Fruit fly (Drosophila melanogaster) whole organism, embryonic: ENCODE results near the gene CG32668.

Experiments
- Bteb2 ChIP-seq: fragments of 200-800 bp; sonication (Bioruptor generic); optimal IDR thresholded peaks from 2 replicates; lab custom pipeline; 2016; ENCODE audit warnings: missing biosample characterization, missing genetic modification characterization
- CG12071 ChIP-seq: fragments of 200-800 bp; sonication (Bioruptor generic); optimal IDR thresholded peaks from 3 replicates; lab custom pipeline; 2018; ENCODE audit warnings: missing biosample characterization, mild to moderate bottlenecking, missing genetic modification characterization
- CG14667 ChIP-seq: fragments of 200-800 bp; sonication (Bioruptor generic); IDR thresholded peaks from 2 replicates; pipeline ENCODE4 v1.3.6; 2022; ENCODE audit warnings: missing biosample characterization, missing genetic modification characterization
- CG15073 ChIP-seq: fragments of 200-800 bp; sonication (Bioruptor generic); optimal IDR thresholded peaks from 2 replicates; lab custom pipeline; 2016; ENCODE audit warnings: missing biosample characterization, missing genetic modification characterization
- CG15514 ChIP-seq: fragments of 200-800 bp; sonication (Bioruptor generic); optimal IDR thresholded peaks from 3 replicates; lab custom pipeline; 2017; ENCODE audit warnings: missing biosample characterization, missing genetic modification characterization, mild to moderate bottlenecking, moderate library complexity, missing genetic modification reagents
- CG18764 ChIP-seq: fragments of 200-800 bp; sonication (Bioruptor generic); optimal IDR thresholded peaks from 3 replicates; lab custom pipeline; 2016; ENCODE audit warnings: missing biosample characterization, missing genetic modification characterization
- CG31441 ChIP-seq: fragments of 200-800 bp; sonication (Bioruptor generic); IDR thresholded peaks from 2 replicates; pipeline ENCODE4 v1.3.6; 2022; ENCODE audit warnings: missing biosample characterization, missing genetic modification characterization
- CG33213 ChIP-seq: fragments of 200-800 bp; sonication (Bioruptor generic); optimal IDR thresholded peaks from 3 replicates; lab custom pipeline; 2016; ENCODE audit warnings: missing biosample characterization, missing genetic modification characterization
- CG6654 ChIP-seq: fragments of 200-800 bp; sonication (Bioruptor generic); optimal IDR thresholded peaks from 2 replicates; lab custom pipeline; 2017; ENCODE audit warnings: missing biosample characterization, mild to moderate bottlenecking, missing genetic modification characterization
- CG8388 ChIP-seq: fragments of 200-800 bp; sonication (Bioruptor generic); optimal IDR thresholded peaks from 2 replicates; lab custom pipeline; 2019; ENCODE audit warnings: missing biosample characterization, mild to moderate bottlenecking, missing genetic modification characterization, moderate library complexity
- CG9727 ChIP-seq: fragments of 200-800 bp; sonication (Bioruptor generic); optimal IDR thresholded peaks from 3 replicates; lab custom pipeline; 2017; ENCODE audit warnings: missing biosample characterization, mild to moderate bottlenecking, missing genetic modification characterization
- CG9817 ChIP-seq: fragments of 200-800 bp; sonication (Bioruptor generic); optimal IDR thresholded peaks from 2 replicates; lab custom pipeline; 2018; ENCODE audit warnings: missing biosample characterization, mild to moderate bottlenecking, missing genetic modification characterization, moderate library complexity
- Dll ChIP-seq: fragments of 200-800 bp; sonication (Bioruptor generic); IDR thresholded peaks from 4 replicates; pipeline ENCODE4 v1.3.6; 2022; ENCODE audit warnings: missing biosample characterization, missing genetic modification characterization; ENCODE audit not compliant: partially characterized antibody
- Hmr ChIP-seq: fragments of 200-800 bp; sonication (Bioruptor generic); optimal IDR thresholded peaks from 3 replicates; lab custom pipeline; 2017; ENCODE audit warnings: mild to moderate bottlenecking, missing biosample characterization, missing genetic modification reagents, missing genetic modification characterization
- Hr78 ChIP-seq, 2 experiments: fragments of 200-800 bp in 1 of 2; fragments of >200 bp in 1 of 2; sonication (Bioruptor generic) in 1 of 2; optimal IDR thresholded peaks; 2 replicates each; lab custom pipeline; 2017 to 2019; ENCODE audit warnings: missing biosample characterization in 2 of 2, missing genetic modification characterization in 2 of 2, mild to moderate bottlenecking in 1 of 2, moderate library complexity in 1 of 2
- Jarid2 ChIP-seq: fragments of 200-800 bp; sonication (Bioruptor generic); optimal IDR thresholded peaks from 3 replicates; lab custom pipeline; 2017; ENCODE audit warnings: mild to moderate bottlenecking, missing biosample characterization, missing genetic modification reagents, missing genetic modification characterization
- Lpt ChIP-seq: fragments of >200 bp; optimal IDR thresholded peaks from 2 replicates; lab custom pipeline; 2018; ENCODE audit warnings: missing biosample characterization, missing genetic modification characterization
- Max ChIP-seq: fragments of 200-800 bp; sonication (Bioruptor generic); optimal IDR thresholded peaks from 2 replicates; lab custom pipeline; 2016; ENCODE audit warnings: missing biosample characterization, mild to moderate bottlenecking, missing genetic modification characterization
- NC2α ChIP-seq: fragments of 200-800 bp; sonication (Bioruptor generic); optimal IDR thresholded peaks from 2 replicates; lab custom pipeline; 2016; ENCODE audit warnings: missing biosample characterization, missing genetic modification characterization
- PHDP ChIP-seq: fragments of 200-800 bp; sonication (Bioruptor generic); optimal IDR thresholded peaks from 3 replicates; lab custom pipeline; 2018; ENCODE audit warnings: missing biosample characterization, mild to moderate bottlenecking, missing genetic modification characterization, moderate library complexity
- Rx ChIP-seq: fragments of 200-800 bp; sonication (Bioruptor generic); IDR thresholded peaks from 2 replicates; pipeline ENCODE4 v1.3.6; 2022; ENCODE audit warnings: missing biosample characterization, missing genetic modification characterization
- Spps ChIP-seq: fragments of 200-800 bp; sonication (Bioruptor generic); optimal IDR thresholded peaks from 2 replicates; lab custom pipeline; 2018; ENCODE audit warnings: missing biosample characterization, mild to moderate bottlenecking, missing genetic modification characterization
- Tbp ChIP-seq: fragments of >200 bp; optimal IDR thresholded peaks from 2 replicates; lab custom pipeline; 2018; ENCODE audit warnings: missing biosample characterization, missing genetic modification characterization
- Vsx1 ChIP-seq: fragments of 200-800 bp; sonication (Bioruptor generic); optimal IDR thresholded peaks from 2 replicates; lab custom pipeline; 2017; ENCODE audit warnings: missing biosample characterization, mild to moderate bottlenecking, missing genetic modification characterization, missing genetic modification reagents
- ab ChIP-seq: fragments of 200-800 bp; sonication (Bioruptor generic); optimal IDR thresholded peaks from 2 replicates; lab custom pipeline; 2016; ENCODE audit warnings: missing biosample characterization, missing genetic modification characterization
- ac ChIP-seq: fragments of 200-800 bp; sonication (Bioruptor generic); optimal IDR thresholded peaks from 3 replicates; lab custom pipeline; 2017; ENCODE audit warnings: missing biosample characterization, mild to moderate bottlenecking, missing genetic modification characterization
- ase ChIP-seq: fragments of 200-800 bp; sonication (Bioruptor generic); IDR thresholded peaks from 3 replicates; pipeline ENCODE4 v1.3.6; 2022; ENCODE audit warnings: missing biosample characterization, missing genetic modification characterization
- bab2 ChIP-seq: fragments of 200-800 bp; sonication (Bioruptor generic); optimal IDR thresholded peaks from 2 replicates; lab custom pipeline; 2016; ENCODE audit warnings: missing biosample characterization, missing genetic modification characterization
- bsh ChIP-seq, 2 experiments: fragments of 200-800 bp; sonication (Bioruptor generic); optimal IDR thresholded peaks; 2 replicates each; lab custom pipeline; 2017 to 2018; ENCODE audit warnings: mild to moderate bottlenecking in 2 of 2, missing biosample characterization in 2 of 2, missing genetic modification characterization in 2 of 2, moderate library complexity in 1 of 2
- corto ChIP-seq: fragments of 200-800 bp; sonication (Bioruptor generic); optimal IDR thresholded peaks from 2 replicates; lab custom pipeline; 2016; ENCODE audit warnings: missing biosample characterization, mild to moderate bottlenecking, missing genetic modification characterization, moderate library complexity
- crp ChIP-seq, 2 experiments: fragments of 200-800 bp; sonication (Bioruptor generic); optimal IDR thresholded peaks; 2 replicates in 1 of 2; 3 replicates in 1 of 2; lab custom pipeline; 2017; ENCODE audit warnings: missing biosample characterization in 2 of 2, missing genetic modification characterization in 2 of 2, mild to moderate bottlenecking in 1 of 2, moderate library complexity in 1 of 2
- cwo ChIP-seq: fragments of 200-800 bp; sonication (Bioruptor generic); optimal IDR thresholded peaks from 3 replicates; lab custom pipeline; 2017; ENCODE audit warnings: missing biosample characterization, missing genetic modification characterization, mild to moderate bottlenecking, moderate library complexity, missing genetic modification reagents
- ewg ChIP-seq: fragments of 200-800 bp; sonication (Bioruptor generic); optimal IDR thresholded peaks from 3 replicates; lab custom pipeline; 2017; ENCODE audit warnings: mild to moderate bottlenecking, missing biosample characterization, missing genetic modification reagents, missing genetic modification characterization
- exex ChIP-seq: fragments of 200-800 bp; sonication (Bioruptor generic); optimal IDR thresholded peaks from 4 replicates; lab custom pipeline; 2018; ENCODE audit warnings: missing biosample characterization, mild to moderate bottlenecking, missing genetic modification characterization, moderate library complexity
- fu2 ChIP-seq: fragments of 200-800 bp; sonication (Bioruptor generic); optimal IDR thresholded peaks from 2 replicates; lab custom pipeline; 2016; ENCODE audit warnings: missing biosample characterization, missing genetic modification characterization
- gsb-n ChIP-seq: fragments of 200-800 bp; sonication (Bioruptor generic); optimal IDR thresholded peaks from 3 replicates; lab custom pipeline; 2018; ENCODE audit warnings: missing biosample characterization, mild to moderate bottlenecking, missing genetic modification characterization
- hkb ChIP-seq, 2 experiments: fragments of 200-800 bp in 1 of 2; fragments of >200 bp in 1 of 2; sonication (Bioruptor generic) in 1 of 2; IDR thresholded peaks in 1 of 2; optimal IDR thresholded peaks in 1 of 2; 2 replicates each; pipeline versions ENCODE4 v1.3.6 to Lab custom; 2017 to 2022; ENCODE audit warnings: missing biosample characterization in 1 of 2, missing genetic modification characterization in 1 of 2
- inv ChIP-seq: fragments of 200-800 bp; sonication (Bioruptor generic); IDR thresholded peaks from 2 replicates; pipeline ENCODE4 v1.3.6; 2022; ENCODE audit warnings: missing biosample characterization, missing genetic modification characterization; ENCODE audit not compliant: partially characterized antibody
- jing ChIP-seq: fragments of 200-800 bp; sonication (Bioruptor generic); optimal IDR thresholded peaks from 2 replicates; lab custom pipeline; 2018; ENCODE audit warnings: missing biosample characterization, mild to moderate bottlenecking, missing genetic modification characterization
- kay ChIP-seq: fragments of 200-800 bp; sonication (Bioruptor generic); optimal IDR thresholded peaks from 2 replicates; lab custom pipeline; 2016; ENCODE audit warnings: missing biosample characterization, missing genetic modification characterization
- nmo ChIP-seq: fragments of 200-800 bp; sonication (Bioruptor generic); optimal IDR thresholded peaks from 2 replicates; lab custom pipeline; 2018; ENCODE audit warnings: missing biosample characterization, mild to moderate bottlenecking, missing genetic modification characterization, moderate library complexity
- nom ChIP-seq: fragments of 200-800 bp; sonication (Bioruptor generic); optimal IDR thresholded peaks from 2 replicates; lab custom pipeline; 2017; ENCODE audit warnings: missing biosample characterization, missing genetic modification characterization, mild to moderate bottlenecking, moderate library complexity, missing genetic modification reagents
- pb ChIP-seq: fragments of 200-800 bp; sonication (Bioruptor generic); optimal IDR thresholded peaks from 3 replicates; lab custom pipeline; 2016; ENCODE audit warnings: missing biosample characterization, missing genetic modification characterization
- sd ChIP-seq: fragments of 200-800 bp; sonication (Bioruptor generic); optimal IDR thresholded peaks from 3 replicates; lab custom pipeline; 2018; ENCODE audit warnings: missing biosample characterization, mild to moderate bottlenecking, missing genetic modification characterization, moderate library complexity
- slbo ChIP-seq: fragments of 200-800 bp; sonication (Bioruptor generic); IDR thresholded peaks from 2 replicates; pipeline ENCODE4 v1.3.6; 2022; ENCODE audit warnings: missing biosample characterization, missing genetic modification characterization
- sna ChIP-seq: fragments of 200-800 bp; sonication (Bioruptor generic); IDR thresholded peaks from 2 replicates; pipeline ENCODE4 v1.3.6; 2022; ENCODE audit warnings: missing biosample characterization, missing genetic modification characterization; ENCODE audit not compliant: partially characterized antibody
- toy ChIP-seq: fragments of 200-800 bp; sonication (Bioruptor generic); IDR thresholded peaks from 2 replicates; pipeline ENCODE4 v1.3.6; 2022; ENCODE audit warnings: missing biosample characterization, missing genetic modification characterization
- zfh1 ChIP-seq: fragments of 200-800 bp; sonication (Bioruptor generic); IDR thresholded peaks from 3 replicates; pipeline ENCODE4 v1.3.6; 2022; ENCODE audit warnings: missing biosample characterization, missing genetic modification characterization

CG32668 gene

DNA sequence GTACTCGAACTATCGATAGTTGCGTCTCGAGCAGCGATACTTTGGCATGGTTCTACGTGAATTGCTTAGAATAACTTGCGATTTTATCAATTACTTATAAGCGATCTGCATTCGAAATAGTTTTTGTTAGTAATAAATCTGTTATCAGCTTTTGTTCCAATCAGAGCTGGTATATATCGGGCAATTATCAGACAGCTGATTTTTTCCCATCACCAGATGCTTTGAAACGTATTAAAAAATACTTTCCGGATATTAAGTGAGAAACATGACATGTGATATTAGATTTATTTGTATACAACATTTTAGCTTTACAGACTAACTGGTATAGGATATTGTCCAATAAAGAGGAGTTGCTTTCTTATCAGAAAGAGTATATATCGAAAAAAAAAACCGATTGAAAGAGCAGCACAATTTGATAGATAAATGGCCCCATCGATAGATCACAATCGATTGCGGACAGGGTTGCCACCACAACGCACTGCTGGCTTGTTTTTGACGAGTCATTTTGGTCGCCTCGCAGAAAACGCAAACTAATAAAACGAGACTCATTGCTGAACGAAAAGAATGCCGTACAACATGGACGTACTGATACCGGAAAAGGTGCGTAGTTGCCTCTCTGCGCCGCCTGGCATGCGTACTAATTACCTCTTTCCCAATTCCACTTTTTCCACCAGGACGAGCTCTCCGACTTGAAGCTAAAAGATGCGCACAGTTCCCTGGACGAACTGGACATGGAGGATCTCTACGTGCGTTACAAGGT is 34.6 kb downstream of the CG32668 start, which contains the start of gene Rpt3 (continued):
- TF ChIP-seq kay (GFP tag; lab: Kevin White, UChicago) (no peak), ewg (GFP tag; lab: Kevin White, UChicago) (no peak), CG18764 (no peak), gsb-n (no peak), Hr78 (GFP tag; optimal IDR thresholded peaks at IDR 0.05; lab: Kevin White, UChicago) (no peak), ase (GFP tag; lab: Robert Waterston, UW) (no peak), CG6654 (GFP tag; lab: Kevin White, UChicago) (no peak), hkb (optimal IDR thresholded peaks at IDR 0.05; lab: Kevin White, UChicago) (no peak), hkb (GFP tag; IDR thresholded peaks at IDR 0.05; lab: Robert Waterston, UW) (no peak), Jarid2 (GFP tag; lab: Kevin White, UChicago) (no peak), toy (GFP tag; lab: Robert Waterston, UW) (no peak), CG12071 (no peak), CG9817 (no peak), PHDP (no peak), nmo (GFP tag; lab: Kevin White, UChicago) (peak; percentile 39), bsh (GFP tag; optimal IDR thresholded peaks at IDR 0.05; lab: Kevin White, UChicago) (no peak), CG14667 (GFP tag; lab: Robert Waterston, UW) (no peak), exex (tag; lab: Kevin White, UChicago) (no peak), zfh1 (GFP tag; lab: Robert Waterston, UW) (no peak), sd (tag; lab: Kevin White, UChicago) (no peak), CG8388 (GFP tag; lab: Kevin White, UChicago) (no peak), jing (GFP tag; lab: Kevin White, UChicago) (no peak), crp (GFP tag; optimal IDR thresholded peaks at IDR 0.05; lab: Kevin White, UChicago) (peak in 1 of 2 experiments; percentile 77), fu2 (no peak), Lpt (GFP tag; lab: Kevin White, UChicago) (no peak), nom (GFP tag; lab: Kevin White, UChicago) (no peak), CG15514 (GFP tag; lab: Kevin White, UChicago) (no peak), pb (GFP tag; lab: Kevin White, UChicago) (no peak), slbo (GFP tag; lab: Robert Waterston, UW) (peak; percentile 34; the same call in 1 of the 2 replicates), ab (GFP tag; lab: Kevin White, UChicago) (no peak), cwo (GFP tag; lab: Kevin White, UChicago) (no peak), NC2α (GFP tag; lab: Kevin White, UChicago) (no peak), CG9727 (GFP tag; lab: Kevin White, UChicago) (no peak), corto (no peak), inv (GFP tag; lab: Robert Waterston, UW) (peak; percentile 74; the same call in 1 of the 2 replicates), Rx (no peak), Bteb2 (GFP tag; lab: Kevin White, UChicago) (no peak), sna (GFP tag; lab: Robert Waterston, UW) (peak; percentile 77), Hmr (GFP tag; lab: Kevin White, UChicago) (no peak), CG15073 (GFP tag; lab: Kevin White, UChicago) (no peak), ac (GFP tag; lab: Kevin White, UChicago) (no peak), Tbp (no peak), Max (GFP tag; lab: Kevin White, UChicago) (no peak), Vsx1 (GFP tag; lab: Kevin White, UChicago) (no peak), Dll (GFP tag; lab: Robert Waterston, UW) (peak; percentile 86), Spps (tag; lab: Kevin White, UChicago) (no peak), CG33213 (GFP tag; lab: Kevin White, UChicago) (no peak), bab2 (no peak), CG31441 (GFP tag; lab: Robert Waterston, UW) (no peak)
